Worm (Caenorhabditis elegans) whole organism, L1 larva: ENCODE data around the gene T01G6.10.

Experiments used
- C04F5.9 ChIP-seq: sonication (generic microtip); optimal IDR thresholded peaks from 2 replicates; lab custom pipeline; 2016; ENCODE audit warnings: missing genetic modification characterization, missing compliant biosample characterization
- F16B12.6 ChIP-seq: fragments of 150-350 bp; optimal IDR thresholded peaks from 2 replicates; lab custom pipeline; 2014; ENCODE audit warnings: missing biosample characterization, missing genetic modification characterization
- blmp-1 ChIP-seq: fragments of 150-350 bp; optimal IDR thresholded peaks from 2 replicates; lab custom pipeline; 2014; ENCODE audit warnings: missing biosample characterization, missing genetic modification characterization
- ceh-88 ChIP-seq: fragments of 200-800 bp; sonication (Bioruptor generic); IDR thresholded peaks from 2 replicates; pipeline ENCODE4 v1.3.6; 2022; ENCODE audit warnings: missing genetic modification characterization, missing compliant biosample characterization
- ces-1 ChIP-seq: fragments of 150-350 bp; optimal IDR thresholded peaks from 2 replicates; lab custom pipeline; 2014; ENCODE audit warnings: missing biosample characterization, missing genetic modification reagents, missing genetic modification characterization
- dpl-1 ChIP-seq, 3 experiments: fragments of 150-350 bp in 2 of 3; sonication (generic microtip) in 1 of 3; optimal IDR thresholded peaks; 2 replicates each; lab custom pipeline; 2014 to 2017; ENCODE audit warnings: missing biosample characterization in 3 of 3, missing genetic modification characterization in 3 of 3, missing genetic modification reagents in 3 of 3
- efl-1 ChIP-seq, 4 experiments: fragments of 150-350 bp; optimal IDR thresholded peaks in 3 of 4; peaks in 1 of 4; 1 replicate in 1 of 4; 2 replicates in 3 of 4; lab custom pipeline; 2014; ENCODE audit warnings: missing biosample characterization in 2 of 4, missing genetic modification characterization in 2 of 4, missing genetic modification reagents in 2 of 4
- egl-27 ChIP-seq, 2 experiments: fragments of 150-350 bp in 1 of 2; sonication (generic microtip); optimal IDR thresholded peaks; 3 replicates each; lab custom pipeline; 2017 to 2018; ENCODE audit warnings: missing biosample characterization in 2 of 2, missing genetic modification characterization in 2 of 2, missing genetic modification reagents in 2 of 2
- elt-2 ChIP-seq: sonication (generic microtip); optimal IDR thresholded peaks from 2 replicates; lab custom pipeline; 2016; ENCODE audit warnings: missing genetic modification characterization, mild to moderate bottlenecking, inconsistent platforms, missing compliant biosample characterization, missing genetic modification reagents
- fkh-4 ChIP-seq: sonication (generic microtip); optimal IDR thresholded peaks from 2 replicates; lab custom pipeline; 2016; ENCODE audit warnings: missing compliant biosample characterization, missing genetic modification characterization, borderline replicate concordance
- fkh-8 ChIP-seq: sonication (generic microtip); optimal IDR thresholded peaks from 2 replicates; lab custom pipeline; 2016; ENCODE audit warnings: mild to moderate bottlenecking, missing genetic modification characterization, missing compliant biosample characterization
- isw-1 ChIP-seq: fragments of 200-800 bp; sonication (Bioruptor generic); IDR thresholded peaks from 2 replicates; pipeline ENCODE4 v1.3.6; 2022; ENCODE audit warnings: missing genetic modification characterization, missing compliant biosample characterization
- lin-35 ChIP-seq, 2 experiments: fragments of 150-350 bp; optimal IDR thresholded peaks; 2 replicates each; lab custom pipeline; 2014; ENCODE audit warnings: missing biosample characterization in 2 of 2, missing genetic modification characterization in 2 of 2, missing genetic modification reagents in 2 of 2
- lin-39 ChIP-seq: fragments of 150-350 bp; optimal IDR thresholded peaks from 2 replicates; lab custom pipeline; 2014; ENCODE audit warnings: missing biosample characterization, missing genetic modification reagents, missing genetic modification characterization
- lsy-2 ChIP-seq, 2 experiments: fragments of 150-350 bp; optimal IDR thresholded peaks; 2 replicates each; lab custom pipeline; 2014; ENCODE audit warnings: missing biosample characterization in 2 of 2, missing genetic modification characterization in 2 of 2
- mep-1 ChIP-seq: fragments of 150-350 bp; optimal IDR thresholded peaks from 2 replicates; lab custom pipeline; 2014; ENCODE audit warnings: missing biosample characterization, missing genetic modification characterization
- nhr-19 ChIP-seq: fragments of 200-800 bp; sonication (Bioruptor generic); conservative IDR thresholded peaks from 2 replicates; pipeline ENCODE4 v1.3.6; 2022; ENCODE audit warnings: missing genetic modification characterization, missing compliant biosample characterization
- nhr-20 ChIP-seq: sonication (generic microtip); optimal IDR thresholded peaks from 2 replicates; lab custom pipeline; 2016; ENCODE audit warnings: mild to moderate bottlenecking, missing genetic modification characterization, missing compliant biosample characterization
- nhr-71 ChIP-seq: sonication (generic microtip); optimal IDR thresholded peaks from 2 replicates; lab custom pipeline; 2016; ENCODE audit warnings: mild to moderate bottlenecking, missing genetic modification characterization, moderate library complexity, missing compliant biosample characterization
- nhr-84 ChIP-seq: sonication (generic microtip); optimal IDR thresholded peaks from 2 replicates; lab custom pipeline; 2017; ENCODE audit warnings: missing biosample characterization, missing genetic modification characterization
- nhr-85 ChIP-seq: sonication (generic microtip); peaks from one replicate; lab custom pipeline; 2016; ENCODE audit warnings: missing genetic modification characterization, inconsistent platforms, missing compliant biosample characterization
- nhr-90 ChIP-seq: sonication (generic microtip); optimal IDR thresholded peaks from 2 replicates; lab custom pipeline; 2016; ENCODE audit warnings: mild to moderate bottlenecking, missing genetic modification characterization, missing compliant biosample characterization; ENCODE audit not compliant: poor library complexity
- pax-3 ChIP-seq: fragments of 200-800 bp; sonication (Bioruptor generic); optimal IDR thresholded peaks from 2 replicates; lab custom pipeline; 2018; ENCODE audit warnings: mild to moderate bottlenecking, missing genetic modification characterization, moderate library complexity, missing compliant biosample characterization
- snu-23 ChIP-seq: sonication (generic microtip); optimal IDR thresholded peaks from 2 replicates; lab custom pipeline; 2016; ENCODE audit warnings: missing genetic modification characterization, missing compliant biosample characterization
- sup-37 ChIP-seq: fragments of 200-800 bp; sonication (Bioruptor generic); optimal IDR thresholded peaks from 2 replicates; lab custom pipeline; 2018; ENCODE audit warnings: mild to moderate bottlenecking, missing genetic modification characterization, missing compliant biosample characterization
- tbx-2 ChIP-seq: sonication (generic microtip); optimal IDR thresholded peaks from 2 replicates; lab custom pipeline; 2016; ENCODE audit warnings: missing genetic modification characterization, missing compliant biosample characterization
- unc-62 ChIP-seq: fragments of 150-350 bp; optimal IDR thresholded peaks from 2 replicates; lab custom pipeline; 2014; ENCODE audit warnings: missing biosample characterization, missing genetic modification reagents, missing genetic modification characterization
- unc-98 ChIP-seq: fragments of 200-800 bp; sonication (Bioruptor generic); IDR thresholded peaks from 2 replicates; pipeline ENCODE4 v1.3.6; 2022; ENCODE audit warnings: missing genetic modification characterization, missing compliant biosample characterization

Gene T01G6.10

DNA sequence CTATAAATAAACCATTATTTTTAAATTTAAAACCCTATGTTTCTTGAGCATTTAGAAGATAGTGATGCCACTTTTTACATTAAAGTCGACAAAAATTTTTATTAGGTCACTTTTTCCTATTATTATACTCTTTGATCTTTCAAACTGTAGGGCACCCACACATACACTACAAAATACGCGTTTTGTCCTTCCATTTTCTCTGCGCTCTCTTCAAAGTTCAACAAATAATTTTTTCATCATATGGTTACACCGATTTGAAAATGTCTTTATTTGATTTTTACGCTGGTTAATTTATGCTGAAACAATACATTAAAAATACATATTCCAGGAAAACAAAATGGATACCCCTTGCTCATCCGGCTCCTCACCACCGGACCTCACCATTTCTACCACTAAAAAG is 40.8 kb downstream of the T01G6.10 start, which contains the start of gene nhr-202:
Gene nhr-202, plus strand, starts transcription at position 326 of the 400 bp plus-strand sequence.
- TF ChIP-seq nhr-71 (tag; lab: Kevin White, UChicago) (peak; percentile 39), pax-3 (tag; lab: Kevin White, UChicago) (no peak), snu-23 (GFP tag; lab: Kevin White, UChicago) (peak; percentile 29), elt-2 (tag; lab: Kevin White, UChicago) (peak; percentile 24), efl-1 (optimal IDR thresholded peaks at IDR 0.05; lab: Kevin White, UChicago) (no peak), efl-1 (GFP tag; optimal IDR thresholded peaks at IDR 0.05 in 1 of 2; lab: Kevin White, UChicago) (peak in 1 of 2 experiments; percentile 8), nhr-20 (tag; lab: Kevin White, UChicago) (peak; percentile 66), unc-62 (GFP tag; lab: Kevin White, UChicago) (no peak), mep-1 (peak; percentile 25), lin-35 (GFP tag; optimal IDR thresholded peaks at IDR 0.05; lab: Kevin White, UChicago) (peak in 1 of 2 experiments; percentile 11), tbx-2 (no peak), lsy-2 (tag; optimal IDR thresholded peaks at IDR 0.05; lab: Kevin White, UChicago) (peak in 1 of 2 experiments; percentile 5), nhr-85 (tag; lab: Kevin White, UChicago) (peak; percentile 70)
- TF ChIP-seq, all 84 proteins: peak for 9

DNA sequence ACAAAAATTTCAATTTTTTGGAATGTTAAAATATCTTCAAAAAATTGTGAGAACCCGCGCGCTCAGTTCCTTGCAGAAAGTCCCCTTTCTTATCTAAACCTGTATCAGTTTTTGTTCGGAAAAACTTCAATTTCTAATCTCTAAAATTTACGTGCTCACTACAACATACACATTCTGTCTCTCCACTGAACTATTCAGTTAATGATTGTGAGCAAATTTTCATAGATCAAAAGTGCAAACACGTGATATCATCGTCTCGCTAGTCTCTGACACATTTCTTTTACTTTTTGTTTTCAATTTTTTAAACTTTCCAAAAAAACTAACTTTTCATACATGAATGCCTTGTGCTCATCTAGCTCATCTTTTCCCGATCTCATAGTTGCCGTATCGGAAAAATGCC is 43.6 kb downstream of the T01G6.10 start, which contains the start of gene nhr-203:
Gene nhr-203, plus strand, starts transcription at position 332 of the 400 bp plus-strand sequence.
- TF ChIP-seq nhr-71 (tag; lab: Kevin White, UChicago) (peak; percentile 43), nhr-90 (tag; lab: Kevin White, UChicago) (peak; percentile 4), elt-2 (tag; lab: Kevin White, UChicago) (peak; percentile 83), nhr-20 (tag; lab: Kevin White, UChicago) (peak; percentile 48), dpl-1 (GFP tag; optimal IDR thresholded peaks at IDR 0.05; lab: Kevin White, UChicago) (no peak), lin-35 (GFP tag; optimal IDR thresholded peaks at IDR 0.05; lab: Kevin White, UChicago) (peak in 1 of 2 experiments; percentile 39), ces-1 (no peak)

ce11 chrV:457839-458238 is 45.2 kb downstream of the T01G6.10 start:
- TF ChIP-seq blmp-1 (tag; lab: Kevin White, UChicago) (no peak), fkh-8 (no peak), isw-1 (no peak), nhr-19 (GFP tag; lab: Robert Waterston, UW) (no peak), nhr-84 (tag; lab: Kevin White, UChicago) (no peak), C04F5.9 (tag; lab: Kevin White, UChicago) (no peak), unc-98 (no peak), F16B12.6 (no peak), egl-27 (tag; optimal IDR thresholded peaks at IDR 0.05; lab: Kevin White, UChicago) (no peak), lin-39 (tag; lab: Kevin White, UChicago) (no peak), sup-37 (GFP tag; lab: Kevin White, UChicago) (no peak), fkh-4 (tag; lab: Kevin White, UChicago) (no peak), nhr-71 (tag; lab: Kevin White, UChicago) (no peak)

- no peak for TF ChIP-seq ceh-88 (GFP tag; lab: Robert Waterston, UW)
These were observed 49.5 kb downstream of the T01G6.10 start, which contains the start of gene nhr-98 for ce11 chrV:453569-453968. TSS of gene nhr-98 (plus strand) at chrV:453869.
